Worm (Caenorhabditis elegans) whole organism, L1 larva: ENCODE results near the gene gln-2.

Experiments used
- dsc-1 ChIP-seq: sonication (generic microtip); optimal IDR thresholded peaks from 2 replicates; lab custom pipeline; 2016; ENCODE audit warnings: mild to moderate bottlenecking, missing genetic modification characterization, missing compliant biosample characterization
- fos-1 ChIP-seq: fragments of 150-350 bp; optimal IDR thresholded peaks from 2 replicates; lab custom pipeline; 2014; ENCODE audit warnings: missing biosample characterization, missing genetic modification characterization
- lin-15B ChIP-seq: fragments of 150-350 bp; sonication (generic microtip); optimal IDR thresholded peaks from 3 replicates; lab custom pipeline; 2014; ENCODE audit warnings: missing biosample characterization, missing genetic modification characterization

DNA sequence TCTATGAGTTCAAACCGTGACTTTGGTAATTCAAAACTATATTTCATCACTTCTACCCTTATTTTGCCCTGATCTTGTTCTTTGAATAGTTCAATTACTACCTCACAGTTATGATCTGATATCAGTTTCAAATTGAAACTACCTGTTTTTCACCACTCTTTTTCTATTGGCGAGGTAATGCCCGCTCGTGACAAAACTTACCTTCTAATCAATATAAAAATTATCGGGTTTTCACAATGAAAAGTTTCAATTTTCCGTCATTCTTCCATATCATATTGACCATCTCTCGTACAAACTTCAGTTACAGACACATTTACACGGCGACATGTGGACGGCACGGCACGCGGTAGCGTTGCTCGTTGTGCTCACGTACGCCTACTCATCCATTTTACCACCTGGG lies 12.5 kb downstream of the gln-2 start, which contains the start of gene dec-7:
- TF ChIP-seq dsc-1 (tag; lab: Kevin White, UChicago) = no peak
- no peak for TF ChIP-seq lin-15B (tag; lab: Kevin White, UChicago)
- TF ChIP-seq fos-1 (tag; lab: Kevin White, UChicago) = no peak
